Worm (Caenorhabditis elegans): ENCODE measurements around the gene fbxa-183.

Gene fbxa-183

ce11 chrV:5769500-5769899, 13.1 kb downstream of the fbxa-183 start:
- TF ChIP-seq gmeb-1 (tag; optimal IDR thresholded peaks at IDR 0.05), result no peak
- no peak for TF ChIP-seq egl-27 (tag; optimal IDR thresholded peaks at IDR 0.05)
- no peak for TF ChIP-seq ZK546.5 (tag; optimal IDR thresholded peaks at IDR 0.05)
- TF ChIP-seq fos-1 (tag; optimal IDR thresholded peaks at IDR 0.05), result peak; percentile 41
- TF ChIP-seq blmp-1 (tag; optimal IDR thresholded peaks at IDR 0.05; ENCODE audit: insufficient read depth), result no peak
- TF ChIP-seq alr-1 (tag; optimal IDR thresholded peaks at IDR 0.05), result no peak
- TF ChIP-seq ceh-82 (tag; optimal IDR thresholded peaks at IDR 0.05), result no peak
- no peak for TF ChIP-seq lin-39 (tag; optimal IDR thresholded peaks at IDR 0.05)
- TF ChIP-seq nhr-11 (tag; optimal IDR thresholded peaks at IDR 0.05), result no peak
- no peak for TF ChIP-seq nhr-12 (tag; optimal IDR thresholded peaks at IDR 0.05)
- TF ChIP-seq ama-1 (optimal IDR thresholded peaks at IDR 0.05), result no peak
- no peak for TF ChIP-seq dmd-4 (tag; optimal IDR thresholded peaks at IDR 0.05)
- no peak for TF ChIP-seq lsy-2 (tag; optimal IDR thresholded peaks at IDR 0.05)
- TF ChIP-seq ztf-1 (GFP tag; conservative IDR thresholded peaks at IDR 0.05), result no peak
- TF ChIP-seq sma-9 (GFP tag; optimal IDR thresholded peaks at IDR 0.05), result peak; percentile 54
- TF ChIP-seq sma-9 (tag; optimal IDR thresholded peaks at IDR 0.05), result no peak
- TF ChIP-seq nhr-25 (tag; optimal IDR thresholded peaks at IDR 0.05), result no peak
- no peak for TF ChIP-seq ceh-16 (tag; optimal IDR thresholded peaks at IDR 0.05)
- no peak for TF ChIP-seq unc-39 (tag; optimal IDR thresholded peaks at IDR 0.05)
- TF ChIP-seq crh-2 (tag; optimal IDR thresholded peaks at IDR 0.05), result peak; percentile 20

- TF ChIP-seq sma-3 (GFP tag; optimal IDR thresholded peaks at IDR 0.05) (peak; percentile 94), nhr-129 (tag; optimal IDR thresholded peaks at IDR 0.05) (peak; percentile 62), nhr-6 (tag; optimal IDR thresholded peaks at IDR 0.05) (no peak), nhr-10 (tag; optimal IDR thresholded peaks at IDR 0.05) (no peak), mab-5 (tag; optimal IDR thresholded peaks at IDR 0.05) (peak; percentile 19), lin-11 (tag; optimal IDR thresholded peaks at IDR 0.05) (no peak), dmd-4 (tag; optimal IDR thresholded peaks at IDR 0.05) (no peak), mdl-1 (tag; optimal IDR thresholded peaks at IDR 0.05) (peak; percentile 77 to 78), nhr-12 (tag; optimal IDR thresholded peaks at IDR 0.05) (no peak), nhr-23 (tag; optimal IDR thresholded peaks at IDR 0.05) (no peak), ztf-11 (tag; optimal IDR thresholded peaks at IDR 0.05) (no peak), nhr-21 (tag; optimal IDR thresholded peaks at IDR 0.05) (peak; percentile 94), nhr-25 (tag; optimal IDR thresholded peaks at IDR 0.05) (peak; percentile 49), unc-55 (GFP tag; optimal IDR thresholded peaks at IDR 0.05) (no peak), ceh-16 (tag; optimal IDR thresholded peaks at IDR 0.05) (no peak), ZK546.5 (tag; optimal IDR thresholded peaks at IDR 0.05) (no peak), blmp-1 (tag; optimal IDR thresholded peaks at IDR 0.05; ENCODE audit: insufficient read depth) (peak; percentile 81), nhr-77 (tag; optimal IDR thresholded peaks at IDR 0.05) (no peak), nhr-237 (tag; optimal IDR thresholded peaks at IDR 0.05) (no peak), fos-1 (tag; optimal IDR thresholded peaks at IDR 0.05) (peak; percentile 39), elt-3 (tag; optimal IDR thresholded peaks at IDR 0.05) (no peak), lsy-2 (tag; optimal IDR thresholded peaks at IDR 0.05) (peak in 1 of 2 experiments; percentile 19), peb-1 (tag; optimal IDR thresholded peaks at IDR 0.05) (no peak), skn-1 (tag; optimal IDR thresholded peaks at IDR 0.05) (no peak), egl-27 (tag; optimal IDR thresholded peaks at IDR 0.05) (peak; percentile 78), sem-4 (tag; optimal IDR thresholded peaks at IDR 0.05) (peak; percentile 17), alr-1 (tag; optimal IDR thresholded peaks at IDR 0.05) (no peak), unc-39 (tag; optimal IDR thresholded peaks at IDR 0.05) (no peak), gmeb-1 (tag; optimal IDR thresholded peaks at IDR 0.05) (peak; percentile 57), snpc-4 (tag; optimal IDR thresholded peaks at IDR 0.05) (no peak), F13H6.1 (tag; optimal IDR thresholded peaks at IDR 0.05) (peak; percentile 90), R02D3.7 (tag; optimal IDR thresholded peaks at IDR 0.05) (no peak), lin-13 (GFP tag; optimal IDR thresholded peaks at IDR 0.05) (no peak), C34F6.9 (tag; optimal IDR thresholded peaks at IDR 0.05) (no peak), unc-62 (GFP tag; optimal IDR thresholded peaks at IDR 0.05) (no peak), sma-9 (GFP tag; optimal IDR thresholded peaks at IDR 0.05) (peak; percentile 92), sma-9 (tag; optimal IDR thresholded peaks at IDR 0.05) (peak; percentile 10), lin-39 (tag; optimal IDR thresholded peaks at IDR 0.05) (no peak), zag-1 (tag; optimal IDR thresholded peaks at IDR 0.05) (no peak), elt-1 (tag; optimal IDR thresholded peaks at IDR 0.05) (no peak), Y55F3AM.14 (GFP tag; optimal IDR thresholded peaks at IDR 0.05) (peak; percentile 39), ztf-4 (tag; optimal IDR thresholded peaks at IDR 0.05) (no peak), ztf-1 (GFP tag; conservative IDR thresholded peaks at IDR 0.05) (no peak), mbf-1 (tag; optimal IDR thresholded peaks at IDR 0.05) (no peak), crh-2 (tag; optimal IDR thresholded peaks at IDR 0.05) (peak; percentile 63), ceh-82 (tag; optimal IDR thresholded peaks at IDR 0.05) (no peak), nhr-11 (tag; optimal IDR thresholded peaks at IDR 0.05) (no peak), ama-1 (optimal IDR thresholded peaks at IDR 0.05) (no peak), aly-2 (tag; optimal IDR thresholded peaks at IDR 0.05) (no peak)
These were observed 14.3 kb downstream of the fbxa-183 start for ce11 chrV:5768292-5768695.
